Worm (Caenorhabditis elegans) whole organism, midembryonic: ENCODE results near the gene F48E8.3.
A peak's percentile ranks its signal among the peaks of the same experiment; 100 is the strongest.

Experiments used
- T22C8.4 ChIP-seq: fragments of 200-800 bp; sonication (Bioruptor generic); IDR thresholded peaks from 2 replicates; pipeline ENCODE4 v1.3.6; 2022; ENCODE audit warnings: missing genetic modification characterization, missing compliant biosample characterization
- cog-1 ChIP-seq: sonication (generic microtip); optimal IDR thresholded peaks from 2 replicates; lab custom pipeline; 2016; ENCODE audit warnings: missing genetic modification characterization, missing compliant biosample characterization
- flt-1 ChIP-seq: fragments of 200-800 bp; sonication (Bioruptor generic); IDR thresholded peaks from 2 replicates; pipeline ENCODE4 v1.3.6; 2022; ENCODE audit warnings: missing genetic modification characterization, missing compliant biosample characterization
- klf-2 ChIP-seq: fragments of 200-800 bp; sonication (Bioruptor generic); conservative IDR thresholded peaks from 2 replicates; pipeline ENCODE4 v1.3.6; 2022; ENCODE audit warnings: missing genetic modification reagents, missing genetic modification characterization, missing compliant biosample characterization
- med-1 ChIP-seq: sonication (generic microtip); optimal IDR thresholded peaks from 2 replicates; lab custom pipeline; 2017; ENCODE audit warnings: missing genetic modification characterization, mild to moderate bottlenecking, missing compliant biosample characterization, antibody characterized with exemption, missing genetic modification reagents; ENCODE audit not compliant: insufficient read depth
- ref-1 ChIP-seq: fragments of 200-800 bp; sonication (Bioruptor generic); conservative IDR thresholded peaks from 2 replicates; pipeline ENCODE4 v1.3.6; 2022; ENCODE audit warnings: missing genetic modification reagents, missing genetic modification characterization, missing compliant biosample characterization
- tab-1 ChIP-seq: fragments of 200-800 bp; sonication (Bioruptor generic); IDR thresholded peaks from 2 replicates; pipeline ENCODE4 v1.3.6; 2022; ENCODE audit warnings: missing genetic modification characterization, missing compliant biosample characterization
- ztf-23 ChIP-seq: fragments of 200-800 bp; sonication (Bioruptor generic); IDR thresholded peaks from 2 replicates; pipeline ENCODE4 v1.3.6; 2022; ENCODE audit warnings: missing genetic modification reagents, missing genetic modification characterization, missing compliant biosample characterization
- ztf-29 ChIP-seq: fragments of 200-800 bp; sonication (Bioruptor generic); IDR thresholded peaks from 2 replicates; pipeline ENCODE4 v1.3.6; 2022; ENCODE audit warnings: missing genetic modification reagents, missing genetic modification characterization, missing compliant biosample characterization

Gene F48E8.3

ce11 chrIII:5427096-5427495 is 34.1 kb upstream of the F48E8.3 start:
- TF ChIP-seq T22C8.4 (GFP tag; lab: Robert Waterston, UW) (no peak), tab-1 (GFP tag; lab: Robert Waterston, UW) (no peak), flt-1 (GFP tag; lab: Robert Waterston, UW) (no peak), ztf-23 (GFP tag; lab: Robert Waterston, UW) (no peak), med-1 (GFP tag; lab: Kevin White, UChicago) (no peak), klf-2 (GFP tag; lab: Robert Waterston, UW) (no peak), cog-1 (no peak), ztf-29 (no peak), ref-1 (GFP tag; lab: Robert Waterston, UW) (no peak)

- TF ChIP-seq T22C8.4 (GFP tag; lab: Robert Waterston, UW) (no peak), tab-1 (GFP tag; lab: Robert Waterston, UW) (no peak), med-1 (GFP tag; lab: Kevin White, UChicago) (no peak), flt-1 (GFP tag; lab: Robert Waterston, UW) (no peak), ztf-23 (GFP tag; lab: Robert Waterston, UW) (no peak), ztf-29 (no peak), ref-1 (GFP tag; lab: Robert Waterston, UW) (no peak), klf-2 (GFP tag; lab: Robert Waterston, UW) (no peak), cog-1 (no peak)
Measured at ce11 chrIII:5436306-5436705, 24.9 kb upstream of the F48E8.3 start.

- TF ChIP-seq T22C8.4 (GFP tag; lab: Robert Waterston, UW) = no peak
- no peak for TF ChIP-seq klf-2 (GFP tag; lab: Robert Waterston, UW)
- TF ChIP-seq cog-1 = no peak
- TF ChIP-seq ref-1 (GFP tag; lab: Robert Waterston, UW) = no peak
- no peak for TF ChIP-seq flt-1 (GFP tag; lab: Robert Waterston, UW)
- TF ChIP-seq ztf-23 (GFP tag; lab: Robert Waterston, UW) = no peak
- no peak for TF ChIP-seq med-1 (GFP tag; lab: Kevin White, UChicago)
Measured at ce11 chrIII:5438064-5438463, 23.1 kb upstream of the F48E8.3 start.

- TF ChIP-seq klf-2 (GFP tag; lab: Robert Waterston, UW) (no peak), flt-1 (GFP tag; lab: Robert Waterston, UW) (no peak), ztf-29 (no peak), ref-1 (GFP tag; lab: Robert Waterston, UW) (no peak), tab-1 (GFP tag; lab: Robert Waterston, UW) (no peak), T22C8.4 (GFP tag; lab: Robert Waterston, UW) (no peak), med-1 (GFP tag; lab: Kevin White, UChicago) (no peak), ztf-23 (GFP tag; lab: Robert Waterston, UW) (no peak), cog-1 (no peak)
Measured at ce11 chrIII:5440540-5440939, 20.6 kb upstream of the F48E8.3 start, which contains the start of gene W03A5.6. Gene W03A5.6, minus strand, starts transcription at chrIII:5440640.

ce11 chrIII:5442711-5443253 is 18.4 kb upstream of the F48E8.3 start, which contains the start of the genes T24G10.2 and disl-2:
Gene T24G10.2, minus strand, starts transcription at chrIII:5442761.
Gene disl-2, plus strand, starts transcription at chrIII:5443167.
- TF ChIP-seq cog-1 (peak; percentile 38), tab-1 (GFP tag; lab: Robert Waterston, UW) (no peak), T22C8.4 (GFP tag; lab: Robert Waterston, UW) (peak; percentile 37; the same call in 1 of the 2 replicates)

- TF ChIP-seq flt-1 (GFP tag; lab: Robert Waterston, UW) = no peak
- TF ChIP-seq cog-1 = no peak
- TF ChIP-seq med-1 (GFP tag; lab: Kevin White, UChicago) = no peak
- TF ChIP-seq ztf-23 (GFP tag; lab: Robert Waterston, UW) = no peak
- TF ChIP-seq ref-1 (GFP tag; lab: Robert Waterston, UW) = no peak
- no peak for TF ChIP-seq klf-2 (GFP tag; lab: Robert Waterston, UW)
- TF ChIP-seq T22C8.4 (GFP tag; lab: Robert Waterston, UW) = no peak
- TF ChIP-seq ztf-29 = no peak
- TF ChIP-seq tab-1 (GFP tag; lab: Robert Waterston, UW) = no peak
Measured at ce11 chrIII:5448177-5448576, 13.0 kb upstream of the F48E8.3 start, which contains the start of gene skpt-1. Gene skpt-1, minus strand, starts transcription at chrIII:5448395.

- TF ChIP-seq tab-1 (GFP tag; lab: Robert Waterston, UW) = no peak
- peak; percentile 56 for TF ChIP-seq T22C8.4 (GFP tag; lab: Robert Waterston, UW)
Measured at ce11 chrIII:5449762-5450308, 11.3 kb upstream of the F48E8.3 start, which contains the start of gene F48E8.8. Gene F48E8.8, minus strand, starts transcription at chrIII:5449812.

ce11 chrIII:5450430-5450829 is 10.7 kb upstream of the F48E8.3 start, which contains the start of gene paa-1:
Gene paa-1, plus strand, starts transcription at chrIII:5450730.
- TF ChIP-seq tab-1 (GFP tag; lab: Robert Waterston, UW) (no peak), ztf-29 (no peak), med-1 (GFP tag; lab: Kevin White, UChicago) (no peak), ref-1 (GFP tag; lab: Robert Waterston, UW) (no peak), klf-2 (GFP tag; lab: Robert Waterston, UW) (no peak), ztf-23 (GFP tag; lab: Robert Waterston, UW) (no peak), T22C8.4 (GFP tag; lab: Robert Waterston, UW) (no peak)

- no peak for TF ChIP-seq flt-1 (GFP tag; lab: Robert Waterston, UW)
- no peak for TF ChIP-seq T22C8.4 (GFP tag; lab: Robert Waterston, UW)
- no peak for TF ChIP-seq cog-1
- no peak for TF ChIP-seq tab-1 (GFP tag; lab: Robert Waterston, UW)
- TF ChIP-seq klf-2 (GFP tag; lab: Robert Waterston, UW) = no peak
- TF ChIP-seq ztf-23 (GFP tag; lab: Robert Waterston, UW) = no peak
- no peak for TF ChIP-seq ztf-29
- no peak for TF ChIP-seq ref-1 (GFP tag; lab: Robert Waterston, UW)
- no peak for TF ChIP-seq med-1 (GFP tag; lab: Kevin White, UChicago)
Measured at ce11 chrIII:5453290-5453689, 7.9 kb upstream of the F48E8.3 start, which contains the start of gene F48E8.4. Gene F48E8.4, plus strand, starts transcription at chrIII:5453590.
